Worm (Caenorhabditis elegans) whole organism, L4/young adult: ENCODE data around the gene vps-53.
A peak's percentile ranks its signal among the peaks of the same experiment; 100 is the strongest.

Experiments used
- W03F9.2 ChIP-seq: fragments of 150-350 bp; optimal IDR thresholded peaks from 2 replicates; lab custom pipeline; 2014; ENCODE audit warnings: missing biosample characterization, missing genetic modification characterization
- dao-5 ChIP-seq: sonication (generic microtip); optimal IDR thresholded peaks from 2 replicates; lab custom pipeline; 2016; ENCODE audit warnings: missing genotype, missing genetic modification characterization, moderate library complexity, missing compliant biosample characterization
- him-1 ChIP-seq: sonication (generic microtip); optimal IDR thresholded peaks from 2 replicates; lab custom pipeline; 2016; ENCODE audit warnings: missing genotype, missing genetic modification reagents, missing genetic modification characterization, missing compliant biosample characterization

Gene vps-53

ce11 chrIII:9780665-9781304 lies 23.5 kb upstream of the vps-53 start, which contains the start of gene vha-1:
Gene vha-1, plus strand, starts transcription at chrIII:9781254.
- TF ChIP-seq him-1 (peak; percentile 63), W03F9.2 (tag; lab: Kevin White, UChicago) (peak; percentile 87), dao-5 (tag; lab: Kevin White, UChicago) (no peak)

ce11 chrIII:9780254-9780653 lies 22.9 kb upstream of the vps-53 start, which contains the start of gene sqv-3:
Gene sqv-3, minus strand, starts transcription at chrIII:9780354.
- TF ChIP-seq him-1 (no peak), W03F9.2 (tag; lab: Kevin White, UChicago) (no peak), dao-5 (tag; lab: Kevin White, UChicago) (no peak)

ce11 chrIII:9779080-9779479 lies 21.8 kb upstream of the vps-53 start:
- TF ChIP-seq him-1 (no peak), dao-5 (tag; lab: Kevin White, UChicago) (no peak), W03F9.2 (tag; lab: Kevin White, UChicago) (no peak)

ce11 chrIII:9776323-9776722 lies 19.0 kb upstream of the vps-53 start, which contains the start of gene usp-46:
Gene usp-46, plus strand, starts transcription at chrIII:9776623.
- TF ChIP-seq him-1, result no peak
- TF ChIP-seq dao-5 (tag; lab: Kevin White, UChicago), result no peak
- TF ChIP-seq W03F9.2 (tag; lab: Kevin White, UChicago), result no peak

ce11 chrIII:9775916-9776315 lies 18.6 kb upstream of the vps-53 start:
- no peak for TF ChIP-seq dao-5 (tag; lab: Kevin White, UChicago)
- no peak for TF ChIP-seq him-1
- TF ChIP-seq W03F9.2 (tag; lab: Kevin White, UChicago), result no peak

- TF ChIP-seq dao-5 (tag; lab: Kevin White, UChicago), result no peak
- TF ChIP-seq him-1, result no peak
- no peak for TF ChIP-seq W03F9.2 (tag; lab: Kevin White, UChicago)
Measured at ce11 chrIII:9772394-9772793, 15.1 kb upstream of the vps-53 start.

- TF ChIP-seq dao-5 (tag; lab: Kevin White, UChicago) (no peak), W03F9.2 (tag; lab: Kevin White, UChicago) (no peak), him-1 (no peak)
Measured at ce11 chrIII:9770590-9770989, 13.3 kb upstream of the vps-53 start.

- TF ChIP-seq him-1, result no peak
- no peak for TF ChIP-seq dao-5 (tag; lab: Kevin White, UChicago)
- no peak for TF ChIP-seq W03F9.2 (tag; lab: Kevin White, UChicago)
Measured at ce11 chrIII:9768023-9768422, 10.7 kb upstream of the vps-53 start.

ce11 chrIII:9767095-9767494 lies 9.8 kb upstream of the vps-53 start:
- TF ChIP-seq him-1, result no peak
- no peak for TF ChIP-seq W03F9.2 (tag; lab: Kevin White, UChicago)
- TF ChIP-seq dao-5 (tag; lab: Kevin White, UChicago), result no peak

- no peak for TF ChIP-seq dao-5 (tag; lab: Kevin White, UChicago)
- TF ChIP-seq W03F9.2 (tag; lab: Kevin White, UChicago), result no peak
- no peak for TF ChIP-seq him-1
Measured at ce11 chrIII:9766175-9766574, 8.9 kb upstream of the vps-53 start, which contains the start of gene cbp-1. Gene cbp-1, plus strand, starts transcription at chrIII:9766509.

ce11 chrIII:9765465-9765900 lies 8.2 kb upstream of the vps-53 start:
- TF ChIP-seq dao-5 (tag; lab: Kevin White, UChicago), result peak; percentile 40
- TF ChIP-seq W03F9.2 (tag; lab: Kevin White, UChicago), result peak; percentile 93
- TF ChIP-seq him-1, result peak; percentile 89

ce11 chrIII:9764718-9765117 lies 7.4 kb upstream of the vps-53 start:
- TF ChIP-seq W03F9.2 (tag; lab: Kevin White, UChicago), result no peak

- TF ChIP-seq W03F9.2 (tag; lab: Kevin White, UChicago), result peak; percentile 29
- TF ChIP-seq him-1, result no peak
Measured at ce11 chrIII:9762093-9762748, 4.9 kb upstream of the vps-53 start, which contains the start of gene gcc-2. Gene gcc-2, minus strand, starts transcription at chrIII:9762143.

- TF ChIP-seq him-1 (no peak), dao-5 (tag; lab: Kevin White, UChicago) (no peak), W03F9.2 (tag; lab: Kevin White, UChicago) (no peak)
Measured at ce11 chrIII:9760184-9760583, 2.9 kb upstream of the vps-53 start.
